Worm (Caenorhabditis elegans): ENCODE measurements around the gene sfxn-1.5.

DNA sequence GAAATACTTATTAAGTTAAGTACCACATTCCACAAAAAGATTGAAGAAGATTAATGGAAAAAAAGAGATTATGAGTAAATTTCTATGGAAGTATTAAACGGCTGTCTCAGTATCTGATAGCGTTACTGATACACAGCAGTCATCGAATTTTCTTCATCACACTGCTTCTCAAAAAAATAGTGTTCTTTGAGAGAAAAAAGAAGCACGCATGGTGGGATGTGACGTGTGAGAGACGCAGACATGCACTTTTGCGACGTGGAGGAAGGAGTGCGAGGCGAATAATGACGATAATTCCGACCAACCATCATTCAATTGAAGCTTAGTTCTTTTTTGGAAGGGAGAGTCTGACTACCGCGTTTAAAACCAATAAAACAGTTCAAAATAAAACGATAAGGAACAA lies 48.8 kb upstream of the sfxn-1.5 start, which contains the start of gene C44C10.11:
- TF ChIP-seq ama-1 (optimal IDR thresholded peaks at IDR 0.05), result no peak
- TF ChIP-seq scrt-1 (GFP tag; IDR thresholded peaks at IDR 0.05), result no peak
- no peak for TF ChIP-seq ets-7 (tag; optimal IDR thresholded peaks at IDR 0.05)
- TF ChIP-seq tbx-37 (GFP tag; conservative IDR thresholded peaks at IDR 0.05), result no peak
- no peak for TF ChIP-seq ceh-13 (GFP tag; optimal IDR thresholded peaks at IDR 0.05)
- TF ChIP-seq hmg-4 (GFP tag; optimal IDR thresholded peaks at IDR 0.05), result no peak
- no peak for TF ChIP-seq hnd-1 (tag; optimal IDR thresholded peaks at IDR 0.05)
- no peak for TF ChIP-seq sea-1 (GFP tag; conservative IDR thresholded peaks at IDR 0.05)
- no peak for TF ChIP-seq flt-1 (GFP tag; IDR thresholded peaks at IDR 0.05)
- TF ChIP-seq tra-4 (tag; optimal IDR thresholded peaks at IDR 0.05), result no peak
- no peak for TF ChIP-seq pes-1 (GFP tag; IDR thresholded peaks at IDR 0.05)
- no peak for TF ChIP-seq hmbx-1 (tag; optimal IDR thresholded peaks at IDR 0.05)

Measured in whole organism, early embryonic.